Worm (Caenorhabditis elegans): ENCODE data around the gene prmt-4.

ce11 chrIV:584039-584438 is 19.4 kb downstream of the prmt-4 start:
- TF ChIP-seq ama-1 (optimal IDR thresholded peaks at IDR 0.05) (no peak), tbx-2 (tag; optimal IDR thresholded peaks at IDR 0.05) (no peak), pqm-1 (tag; optimal IDR thresholded peaks at IDR 0.05) (no peak), pha-2 (tag; optimal IDR thresholded peaks at IDR 0.05) (no peak), lim-6 (tag; optimal IDR thresholded peaks at IDR 0.05) (no peak), hlh-13 (GFP tag; optimal IDR thresholded peaks at IDR 0.05) (no peak), K02D7.2 (tag; optimal IDR thresholded peaks at IDR 0.05) (no peak), unc-55 (GFP tag; optimal IDR thresholded peaks at IDR 0.05) (no peak), rnt-1 (tag; optimal IDR thresholded peaks at IDR 0.05) (no peak)

Data from whole organism, late embryonic.